Fruit fly (Drosophila melanogaster) whole organism, embryonic: ENCODE results near the gene iav.

ENCODE experiments used
- Awh ChIP-seq: fragments of 200-800 bp; sonication (Bioruptor generic); IDR thresholded peaks from 2 replicates; pipeline ENCODE4, ENCODE4 v1.3.6; 2022; ENCODE audit warnings: missing biosample characterization, missing genetic modification characterization
- CG10321 ChIP-seq: fragments of 200-800 bp; sonication (Bioruptor generic); IDR thresholded peaks from 2 replicates; pipeline ENCODE4 v1.3.6; 2022; ENCODE audit warnings: missing biosample characterization, missing genetic modification characterization
- CG10431 ChIP-seq: fragments of 200-800 bp; sonication (Bioruptor generic); optimal IDR thresholded peaks from 3 replicates; lab custom pipeline; 2018; ENCODE audit warnings: missing biosample characterization, mild to moderate bottlenecking, missing genetic modification characterization
- CG10979 ChIP-seq: fragments of 200-800 bp; sonication (Bioruptor generic); optimal IDR thresholded peaks from 2 replicates; lab custom pipeline; 2018; ENCODE audit warnings: missing biosample characterization, mild to moderate bottlenecking, missing genetic modification characterization, moderate library complexity
- CG11093 ChIP-seq: fragments of 200-800 bp; sonication (Bioruptor generic); IDR thresholded peaks from 3 replicates; pipeline ENCODE4 v1.3.6; 2022; ENCODE audit warnings: missing biosample characterization, missing genetic modification characterization
- CG11723 ChIP-seq: fragments of 200-800 bp; sonication (Bioruptor generic); optimal IDR thresholded peaks from 2 replicates; lab custom pipeline; 2017; ENCODE audit warnings: missing biosample characterization, mild to moderate bottlenecking, missing genetic modification characterization
- CG13296 ChIP-seq: fragments of 200-800 bp; sonication (Bioruptor generic); optimal IDR thresholded peaks from 3 replicates; lab custom pipeline; 2018; ENCODE audit warnings: missing biosample characterization, mild to moderate bottlenecking, missing genetic modification characterization
- CG14441 ChIP-seq: fragments of 200-800 bp; sonication (Bioruptor generic); IDR thresholded peaks from 2 replicates; pipeline ENCODE4 v1.3.6; 2022; ENCODE audit warnings: missing biosample characterization, missing genetic modification characterization
- CG17612 ChIP-seq: fragments of 200-800 bp; sonication (Bioruptor generic); IDR thresholded peaks from 2 replicates; pipeline ENCODE4 v1.3.6; 2022; ENCODE audit warnings: missing biosample characterization, missing genetic modification characterization
- CG18011 ChIP-seq: fragments of 200-800 bp; sonication (Bioruptor generic); optimal IDR thresholded peaks from 2 replicates; lab custom pipeline; 2017; ENCODE audit warnings: missing biosample characterization, missing genetic modification characterization, mild to moderate bottlenecking, moderate library complexity, missing genotype
- CG2120 ChIP-seq: fragments of 200-800 bp; sonication (Bioruptor generic); optimal IDR thresholded peaks from 3 replicates; lab custom pipeline; 2016; ENCODE audit warnings: missing biosample characterization, missing genetic modification characterization
- CG30431 ChIP-seq: fragments of 200-800 bp; sonication (Bioruptor generic); optimal IDR thresholded peaks from 2 replicates; lab custom pipeline; 2017; ENCODE audit warnings: missing biosample characterization, missing genetic modification characterization
- CG42726 ChIP-seq: fragments of 200-800 bp; sonication (Bioruptor generic); IDR thresholded peaks from 2 replicates; pipeline ENCODE4 v1.3.6; 2022; ENCODE audit warnings: missing biosample characterization, missing genetic modification characterization; ENCODE audit not compliant: partially characterized antibody
- CG4617 ChIP-seq: fragments of 200-800 bp; sonication (Bioruptor generic); optimal IDR thresholded peaks from 3 replicates; lab custom pipeline; 2016; ENCODE audit warnings: missing biosample characterization, missing genetic modification characterization, borderline replicate concordance
- CG5180 ChIP-seq: fragments of 200-800 bp; sonication (Bioruptor generic); optimal IDR thresholded peaks from 3 replicates; lab custom pipeline; 2017; ENCODE audit warnings: missing biosample characterization, missing genetic modification characterization, mild to moderate bottlenecking, moderate library complexity, missing genetic modification reagents
- CG6272 ChIP-seq: fragments of 200-800 bp; sonication (Bioruptor generic); IDR thresholded peaks from 2 replicates; pipeline ENCODE4 v1.3.6; 2022; ENCODE audit warnings: missing biosample characterization, missing genetic modification characterization
- CG6791 ChIP-seq: fragments of 200-800 bp; sonication (Bioruptor generic); IDR thresholded peaks from 3 replicates; pipeline ENCODE4 v1.3.6; 2022; ENCODE audit warnings: missing biosample characterization, missing genetic modification characterization; ENCODE audit not compliant: partially characterized antibody
- CG7271 ChIP-seq: fragments of 200-800 bp; sonication (Bioruptor generic); optimal IDR thresholded peaks from 2 replicates; lab custom pipeline; 2018; ENCODE audit warnings: missing biosample characterization, mild to moderate bottlenecking, missing genetic modification characterization, moderate library complexity
- CG7357 ChIP-seq: fragments of 200-800 bp; sonication (Bioruptor generic); IDR thresholded peaks from 3 replicates; pipeline ENCODE4 v1.3.6; 2022; ENCODE audit warnings: missing biosample characterization, missing genetic modification characterization
- CG8281 ChIP-seq: fragments of 200-800 bp; sonication (Bioruptor generic); optimal IDR thresholded peaks from 2 replicates; lab custom pipeline; 2018; ENCODE audit warnings: missing biosample characterization, mild to moderate bottlenecking, missing genetic modification characterization, moderate library complexity
- CG8765 ChIP-seq: fragments of 200-800 bp; sonication (Bioruptor generic); IDR thresholded peaks from 2 replicates; pipeline ENCODE4 v1.3.6; 2022; ENCODE audit warnings: missing biosample characterization, missing genetic modification characterization
- CG8924 ChIP-seq: fragments of 200-800 bp; optimal IDR thresholded peaks from 3 replicates; lab custom pipeline; 2019; ENCODE audit warnings: missing biosample characterization, mild to moderate bottlenecking, missing genetic modification characterization, moderate library complexity
- D19B ChIP-seq: fragments of 200-800 bp; sonication (Bioruptor generic); optimal IDR thresholded peaks from 2 replicates; lab custom pipeline; 2017; ENCODE audit warnings: missing biosample characterization, mild to moderate bottlenecking, missing genetic modification characterization
- Doc2 ChIP-seq: fragments of 200-800 bp; sonication (Bioruptor generic); IDR thresholded peaks from 2 replicates; pipeline ENCODE4 v1.3.6; 2022; ENCODE audit warnings: missing biosample characterization, missing genetic modification characterization
- Ets65A ChIP-seq: fragments of 200-800 bp; sonication (Bioruptor generic); peaks from one replicate; lab custom pipeline; 2016; ENCODE audit warnings: missing biosample characterization, missing genetic modification characterization
- Fer1 ChIP-seq: fragments of 200-800 bp; sonication (Bioruptor generic); optimal IDR thresholded peaks from 2 replicates; lab custom pipeline; 2017; ENCODE audit warnings: missing biosample characterization, mild to moderate bottlenecking, missing genetic modification characterization
- HHEX ChIP-seq: fragments of 200-800 bp; sonication (Bioruptor generic); optimal IDR thresholded peaks from 3 replicates; lab custom pipeline; 2017; ENCODE audit warnings: missing biosample characterization, mild to moderate bottlenecking, missing genetic modification characterization, missing genetic modification reagents
- Hsf ChIP-seq: fragments of 200-800 bp; sonication (Bioruptor generic); optimal IDR thresholded peaks from 3 replicates; lab custom pipeline; 2016; ENCODE audit warnings: missing biosample characterization, missing genetic modification characterization
- Jarid2 ChIP-seq: fragments of 200-800 bp; sonication (Bioruptor generic); optimal IDR thresholded peaks from 3 replicates; lab custom pipeline; 2017; ENCODE audit warnings: mild to moderate bottlenecking, missing biosample characterization, missing genetic modification reagents, missing genetic modification characterization
- Kr ChIP-seq: fragments of 200-800 bp; sonication (Bioruptor generic); optimal IDR thresholded peaks from 2 replicates; lab custom pipeline; 2017; ENCODE audit warnings: missing biosample characterization, mild to moderate bottlenecking, missing genetic modification characterization
- Med ChIP-seq: fragments of 200-800 bp; sonication (Bioruptor generic); peaks from one replicate; lab custom pipeline; 2016; ENCODE audit warnings: missing biosample characterization, missing genetic modification characterization, mild to moderate bottlenecking, inconsistent platforms, moderate library complexity
- Mes4 ChIP-seq: fragments of 200-800 bp; sonication (Bioruptor generic); optimal IDR thresholded peaks from 2 replicates; lab custom pipeline; 2016; ENCODE audit warnings: missing biosample characterization, missing genetic modification characterization
- Nf-YB ChIP-seq: fragments of 200-800 bp; sonication (Bioruptor generic); optimal IDR thresholded peaks from 3 replicates; lab custom pipeline; 2019; ENCODE audit warnings: missing biosample characterization, mild to moderate bottlenecking, missing genetic modification characterization, moderate library complexity
- Oli ChIP-seq: fragments of 200-800 bp; sonication (Bioruptor generic); optimal IDR thresholded peaks from 2 replicates; lab custom pipeline; 2018; ENCODE audit warnings: missing biosample characterization, mild to moderate bottlenecking, missing genetic modification characterization, moderate library complexity
- Poxn ChIP-seq: fragments of 200-800 bp; sonication (Bioruptor generic); IDR thresholded peaks from 2 replicates; pipeline ENCODE4 v1.3.6; 2022; ENCODE audit warnings: missing biosample characterization, missing genetic modification characterization
- Rfx ChIP-seq: fragments of 200-800 bp; sonication (Bioruptor generic); IDR thresholded peaks from 2 replicates; pipeline ENCODE4 v1.3.6; 2022; ENCODE audit warnings: missing biosample characterization, missing genetic modification characterization
- YL-1 ChIP-seq: fragments of 200-800 bp; sonication (Bioruptor generic); optimal IDR thresholded peaks from 3 replicates; lab custom pipeline; 2017; ENCODE audit warnings: missing biosample characterization, mild to moderate bottlenecking, missing genetic modification characterization
- ara ChIP-seq: fragments of 200-800 bp; sonication (Bioruptor generic); IDR thresholded peaks from 2 replicates; pipeline ENCODE4 v1.3.6; 2022; ENCODE audit warnings: missing biosample characterization, missing genetic modification characterization
- ash1 ChIP-seq: fragments of 200-800 bp; sonication (Bioruptor generic); optimal IDR thresholded peaks from 2 replicates; lab custom pipeline; 2018; ENCODE audit warnings: missing biosample characterization, mild to moderate bottlenecking, missing genetic modification characterization
- bigmax ChIP-seq: fragments of 200-800 bp; sonication (Bioruptor generic); optimal IDR thresholded peaks from 2 replicates; lab custom pipeline; 2018; ENCODE audit warnings: missing biosample characterization, mild to moderate bottlenecking, missing genetic modification characterization
- dan ChIP-seq: fragments of 200-800 bp; sonication (Bioruptor generic); IDR thresholded peaks from 2 replicates; pipeline ENCODE4 v1.3.6; 2022; ENCODE audit warnings: missing biosample characterization, missing genetic modification characterization
- ewg ChIP-seq: fragments of 200-800 bp; sonication (Bioruptor generic); optimal IDR thresholded peaks from 3 replicates; lab custom pipeline; 2017; ENCODE audit warnings: mild to moderate bottlenecking, missing biosample characterization, missing genetic modification reagents, missing genetic modification characterization
- exex ChIP-seq: fragments of 200-800 bp; sonication (Bioruptor generic); optimal IDR thresholded peaks from 4 replicates; lab custom pipeline; 2018; ENCODE audit warnings: missing biosample characterization, mild to moderate bottlenecking, missing genetic modification characterization, moderate library complexity
- gt ChIP-seq: fragments of 200-800 bp; sonication (Bioruptor generic); IDR thresholded peaks from 2 replicates; pipeline ENCODE4 v1.3.6; 2022; ENCODE audit warnings: missing biosample characterization, missing genetic modification characterization
- hkb ChIP-seq, 2 experiments: fragments of 200-800 bp in 1 of 2; fragments of >200 bp in 1 of 2; sonication (Bioruptor generic) in 1 of 2; IDR thresholded peaks in 1 of 2; optimal IDR thresholded peaks in 1 of 2; 2 replicates each; pipeline versions ENCODE4 v1.3.6 to Lab custom; 2017 to 2022; ENCODE audit warnings: missing biosample characterization in 1 of 2, missing genetic modification characterization in 1 of 2
- jing ChIP-seq: fragments of 200-800 bp; sonication (Bioruptor generic); optimal IDR thresholded peaks from 2 replicates; lab custom pipeline; 2018; ENCODE audit warnings: missing biosample characterization, mild to moderate bottlenecking, missing genetic modification characterization
- ken ChIP-seq: fragments of 200-800 bp; sonication (Bioruptor generic); IDR thresholded peaks from 3 replicates; pipeline ENCODE4 v1.3.6; 2022; ENCODE audit warnings: missing biosample characterization, missing genetic modification characterization
- nom ChIP-seq: fragments of 200-800 bp; sonication (Bioruptor generic); optimal IDR thresholded peaks from 2 replicates; lab custom pipeline; 2017; ENCODE audit warnings: missing biosample characterization, missing genetic modification characterization, mild to moderate bottlenecking, moderate library complexity, missing genetic modification reagents
- pzg ChIP-seq: fragments of 200-800 bp; sonication (Bioruptor generic); optimal IDR thresholded peaks from 3 replicates; lab custom pipeline; 2018; ENCODE audit warnings: missing biosample characterization, mild to moderate bottlenecking, missing genetic modification characterization, moderate library complexity
- rib ChIP-seq: fragments of 200-800 bp; sonication (Bioruptor generic); IDR thresholded peaks from 2 replicates; pipeline ENCODE4 v1.3.6; 2022; ENCODE audit warnings: missing biosample characterization, missing genetic modification characterization
- slbo ChIP-seq: fragments of 200-800 bp; sonication (Bioruptor generic); IDR thresholded peaks from 2 replicates; pipeline ENCODE4 v1.3.6; 2022; ENCODE audit warnings: missing biosample characterization, missing genetic modification characterization

Gene iav

DNA sequence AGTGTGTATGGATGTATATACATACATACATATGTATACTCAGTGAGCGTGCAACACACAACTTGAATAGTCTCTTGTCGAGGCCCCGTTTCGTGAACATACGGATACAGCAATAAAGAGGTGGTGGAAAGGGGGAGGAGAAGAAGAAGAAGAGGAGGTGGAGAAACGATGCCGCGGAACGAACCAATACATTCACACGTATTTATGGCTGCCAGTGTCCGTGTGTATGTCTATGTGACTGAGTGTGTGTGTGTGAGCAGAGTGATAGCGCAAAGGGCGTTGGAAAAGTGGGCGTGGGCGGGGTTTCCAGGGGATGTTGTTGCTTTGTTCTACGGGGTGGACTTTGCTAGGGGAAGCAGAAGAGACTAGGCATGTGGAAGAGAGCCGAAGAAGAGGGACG is 39.6 kb downstream of the iav start:
- TF ChIP-seq ara (GFP tag; lab: Robert Waterston, UW): no peak
- TF ChIP-seq exex (tag; lab: Kevin White, UChicago): no peak
- no peak for TF ChIP-seq HHEX (GFP tag; lab: Kevin White, UChicago)
- no peak for TF ChIP-seq Doc2 (GFP tag; lab: Robert Waterston, UW)
- TF ChIP-seq Mes4 (GFP tag; lab: Kevin White, UChicago): no peak
- TF ChIP-seq ewg: no peak
- TF ChIP-seq nom (GFP tag; lab: Kevin White, UChicago): peak; percentile 63
- TF ChIP-seq Fer1: peak; percentile 3
- TF ChIP-seq Med (GFP tag; lab: Kevin White, UChicago): peak; percentile 84
- TF ChIP-seq CG10321 (GFP tag; lab: Robert Waterston, UW): no peak
- 0 out of 2 replicates have a peak, but pooled peaks have one; percentile 25 for TF ChIP-seq Rfx (GFP tag; lab: Robert Waterston, UW)
- no peak for TF ChIP-seq Nf-YB (GFP tag; lab: Kevin White, UChicago)
- no peak for TF ChIP-seq CG8765 (GFP tag; lab: Robert Waterston, UW)
- no peak for TF ChIP-seq hkb (optimal IDR thresholded peaks at IDR 0.05; lab: Kevin White, UChicago)
- TF ChIP-seq hkb (GFP tag; IDR thresholded peaks at IDR 0.05; lab: Robert Waterston, UW): peak; percentile 39; the same call in 1 of the 2 replicates
- no peak for TF ChIP-seq Jarid2 (GFP tag; lab: Kevin White, UChicago)
- TF ChIP-seq CG8281 (tag; lab: Kevin White, UChicago): no peak
- TF ChIP-seq Poxn: no peak
- TF ChIP-seq CG5180 (GFP tag; lab: Kevin White, UChicago): peak; percentile 34
- TF ChIP-seq gt (GFP tag; lab: Robert Waterston, UW): no peak
- no peak for TF ChIP-seq CG11723
- TF ChIP-seq D19B (GFP tag; lab: Kevin White, UChicago): no peak
- TF ChIP-seq Kr: no peak
- TF ChIP-seq rib (GFP tag; lab: Robert Waterston, UW): peak; percentile 75
- peak; percentile 8 for TF ChIP-seq bigmax
- no peak for TF ChIP-seq YL-1 (GFP tag; lab: Kevin White, UChicago)
- no peak for TF ChIP-seq CG14441 (GFP tag; lab: Robert Waterston, UW)
- TF ChIP-seq Hsf (GFP tag; lab: Kevin White, UChicago): no peak
- TF ChIP-seq CG4617: no peak
- TF ChIP-seq jing (GFP tag; lab: Kevin White, UChicago): no peak
- TF ChIP-seq CG18011 (GFP tag; lab: Kevin White, UChicago): no peak
- TF ChIP-seq ken: no peak
- no peak for TF ChIP-seq CG30431 (GFP tag; lab: Kevin White, UChicago)
- no peak for TF ChIP-seq CG6791
- TF ChIP-seq CG6272: no peak
- TF ChIP-seq slbo: no peak
- TF ChIP-seq CG7357 (GFP tag; lab: Robert Waterston, UW): no peak
- peak; percentile 87 for TF ChIP-seq ash1 (GFP tag; lab: Kevin White, UChicago)
- TF ChIP-seq dan (GFP tag; lab: Robert Waterston, UW): no peak
- TF ChIP-seq CG17612 (GFP tag; lab: Robert Waterston, UW): no peak
- TF ChIP-seq CG11093 (GFP tag; lab: Robert Waterston, UW): no peak
- no peak for TF ChIP-seq Awh
- TF ChIP-seq CG8924 (tag; lab: Kevin White, UChicago): peak; percentile 45
- no peak for TF ChIP-seq CG42726 (GFP tag; lab: Robert Waterston, UW)
- peak; percentile 10 for TF ChIP-seq pzg (GFP tag; lab: Kevin White, UChicago)
- no peak for TF ChIP-seq Ets65A (GFP tag; lab: Kevin White, UChicago)
- TF ChIP-seq CG10431 (GFP tag; lab: Kevin White, UChicago): no peak
- no peak for TF ChIP-seq CG2120 (GFP tag; lab: Kevin White, UChicago)
- no peak for TF ChIP-seq CG7271
- TF ChIP-seq Oli (tag; lab: Kevin White, UChicago): no peak
- no peak for TF ChIP-seq CG13296 (GFP tag; lab: Kevin White, UChicago)
- no peak for TF ChIP-seq CG10979 (tag; lab: Kevin White, UChicago)
